Fruit fly (Drosophila melanogaster) whole organism, embryonic: Measurements from ENCODE around the gene CG15891.

Experiments used
- Ada2b ChIP-seq: fragments of 200-800 bp; sonication (Bioruptor generic); IDR thresholded peaks from 2 replicates; pipeline ENCODE4 v1.3.6; 2022; ENCODE audit warnings: missing biosample characterization, missing genetic modification characterization
- Aef1 ChIP-seq: fragments of 200-800 bp; sonication (Bioruptor generic); IDR thresholded peaks from 3 replicates; pipeline ENCODE4 v1.3.6; 2022; ENCODE audit warnings: missing biosample characterization, missing genetic modification characterization
- Awh ChIP-seq: fragments of 200-800 bp; sonication (Bioruptor generic); IDR thresholded peaks from 2 replicates; pipeline ENCODE4, ENCODE4 v1.3.6; 2022; ENCODE audit warnings: missing biosample characterization, missing genetic modification characterization
- B-H2 ChIP-seq: fragments of 200-800 bp; sonication (Bioruptor generic); optimal IDR thresholded peaks from 2 replicates; lab custom pipeline; 2018; ENCODE audit warnings: missing biosample characterization, mild to moderate bottlenecking, missing genetic modification characterization
- CG10267 ChIP-seq: fragments of 200-800 bp; sonication (Bioruptor generic); optimal IDR thresholded peaks from 2 replicates; lab custom pipeline; 2018; ENCODE audit warnings: missing biosample characterization, mild to moderate bottlenecking, missing genetic modification characterization, moderate library complexity
- CG11085 ChIP-seq: fragments of 200-800 bp; sonication (Bioruptor generic); IDR thresholded peaks from 2 replicates; pipeline ENCODE4 v1.3.6; 2022; ENCODE audit warnings: missing biosample characterization, missing genetic modification characterization
- CG11560 ChIP-seq: fragments of 200-800 bp; sonication (Bioruptor generic); IDR thresholded peaks from 3 replicates; pipeline ENCODE4 v1.3.6; 2022; ENCODE audit warnings: missing biosample characterization, missing genetic modification characterization
- CG11695 ChIP-seq: fragments of 200-800 bp; sonication (Bioruptor generic); IDR thresholded peaks from 3 replicates; pipeline ENCODE4 v1.3.6; 2022; ENCODE audit warnings: missing biosample characterization, missing genetic modification characterization
- CG12104 ChIP-seq: fragments of 200-800 bp; sonication (Bioruptor generic); optimal IDR thresholded peaks from 3 replicates; lab custom pipeline; 2016; ENCODE audit warnings: missing biosample characterization, missing genetic modification characterization
- CG13624 ChIP-seq: fragments of 200-800 bp; sonication (Bioruptor generic); optimal IDR thresholded peaks from 2 replicates; lab custom pipeline; 2016; ENCODE audit warnings: missing biosample characterization, missing genetic modification characterization
- CG1792 ChIP-seq: fragments of 200-800 bp; sonication (Bioruptor generic); optimal IDR thresholded peaks from 2 replicates; lab custom pipeline; 2016; ENCODE audit warnings: missing biosample characterization, missing genetic modification characterization
- CG2129 ChIP-seq: fragments of 200-800 bp; sonication (Bioruptor generic); IDR thresholded peaks from 2 replicates; pipeline ENCODE4 v1.3.6; 2022; ENCODE audit warnings: missing biosample characterization, missing genetic modification characterization; ENCODE audit not compliant: partially characterized antibody
- CG33557 ChIP-seq: fragments of 200-800 bp; sonication (Bioruptor generic); optimal IDR thresholded peaks from 2 replicates; lab custom pipeline; 2019; ENCODE audit warnings: missing biosample characterization, mild to moderate bottlenecking, missing genetic modification characterization, moderate library complexity
- CG3407 ChIP-seq: fragments of 200-800 bp; sonication (Bioruptor generic); optimal IDR thresholded peaks from 2 replicates; lab custom pipeline; 2018; ENCODE audit warnings: missing biosample characterization, mild to moderate bottlenecking, missing genetic modification characterization
- CG34224 ChIP-seq: fragments of 200-800 bp; sonication (Bioruptor generic); IDR thresholded peaks from 3 replicates; pipeline ENCODE4 v1.3.6; 2022; ENCODE audit warnings: missing biosample characterization, missing genetic modification characterization; ENCODE audit not compliant: partially characterized antibody
- CG3995 ChIP-seq: fragments of 200-800 bp; sonication (Bioruptor generic); optimal IDR thresholded peaks from 3 replicates; lab custom pipeline; 2016; ENCODE audit warnings: missing biosample characterization, missing genetic modification characterization
- CG42726 ChIP-seq: fragments of 200-800 bp; sonication (Bioruptor generic); IDR thresholded peaks from 2 replicates; pipeline ENCODE4 v1.3.6; 2022; ENCODE audit warnings: missing biosample characterization, missing genetic modification characterization; ENCODE audit not compliant: partially characterized antibody
- CG4282 ChIP-seq: fragments of 200-800 bp; sonication (Bioruptor generic); optimal IDR thresholded peaks from 2 replicates; lab custom pipeline; 2016; ENCODE audit warnings: missing biosample characterization, missing genetic modification characterization
- CG4360 ChIP-seq: fragments of 200-800 bp; sonication (Bioruptor generic); IDR thresholded peaks from 2 replicates; pipeline ENCODE4 v1.3.6; 2022; ENCODE audit warnings: missing biosample characterization, missing genetic modification characterization
- CG8290 ChIP-seq, 3 experiments: fragments of 200-800 bp; sonication (Bioruptor generic); optimal IDR thresholded peaks; 2 replicates each; lab custom pipeline; 2016 to 2019; ENCODE audit warnings: missing biosample characterization in 3 of 3, missing genetic modification characterization in 3 of 3, mild to moderate bottlenecking in 2 of 3, moderate library complexity in 1 of 3
- D19A ChIP-seq: fragments of 200-800 bp; optimal IDR thresholded peaks from 3 replicates; lab custom pipeline; 2019; ENCODE audit warnings: missing biosample characterization, mild to moderate bottlenecking, missing genetic modification characterization, moderate library complexity
- Dfd ChIP-seq, 2 experiments: fragments of >200 bp; optimal IDR thresholded peaks; 2 replicates each; lab custom pipeline; 2017; ENCODE audit warnings: missing biosample characterization in 2 of 2, missing genetic modification characterization in 2 of 2
- Dip2 ChIP-seq: fragments of 200-800 bp; sonication (Bioruptor generic); IDR thresholded peaks from 2 replicates; pipeline ENCODE4 v1.3.6; 2022; ENCODE audit warnings: missing biosample characterization, missing genetic modification characterization
- Doc2 ChIP-seq: fragments of 200-800 bp; sonication (Bioruptor generic); IDR thresholded peaks from 2 replicates; pipeline ENCODE4 v1.3.6; 2022; ENCODE audit warnings: missing biosample characterization, missing genetic modification characterization
- Fer2 ChIP-seq: fragments of 200-800 bp; sonication (Bioruptor generic); optimal IDR thresholded peaks from 2 replicates; lab custom pipeline; 2018; ENCODE audit warnings: missing biosample characterization, mild to moderate bottlenecking, missing genetic modification characterization, moderate library complexity
- GATAe ChIP-seq: fragments of 200-800 bp; sonication (Bioruptor generic); conservative IDR thresholded peaks from 2 replicates; pipeline ENCODE4 v1.3.6; 2022; ENCODE audit warnings: missing biosample characterization, missing genetic modification characterization
- Nf-YC ChIP-seq: fragments of 200-800 bp; optimal IDR thresholded peaks from 3 replicates; lab custom pipeline; 2019; ENCODE audit warnings: missing biosample characterization, mild to moderate bottlenecking, missing genetic modification characterization, moderate library complexity
- Opbp ChIP-seq: fragments of 200-800 bp; sonication (Bioruptor generic); IDR thresholded peaks from 3 replicates; pipeline ENCODE4 v1.3.6; 2022; ENCODE audit warnings: missing biosample characterization, missing genetic modification characterization; ENCODE audit not compliant: partially characterized antibody
- Ssrp ChIP-seq: fragments of 200-800 bp; sonication (Bioruptor generic); optimal IDR thresholded peaks from 2 replicates; lab custom pipeline; 2018; ENCODE audit warnings: missing biosample characterization, mild to moderate bottlenecking, missing genetic modification characterization, moderate library complexity
- ase ChIP-seq: fragments of 200-800 bp; sonication (Bioruptor generic); IDR thresholded peaks from 3 replicates; pipeline ENCODE4 v1.3.6; 2022; ENCODE audit warnings: missing biosample characterization, missing genetic modification characterization
- ash1 ChIP-seq: fragments of 200-800 bp; sonication (Bioruptor generic); optimal IDR thresholded peaks from 2 replicates; lab custom pipeline; 2018; ENCODE audit warnings: missing biosample characterization, mild to moderate bottlenecking, missing genetic modification characterization
- bowl ChIP-seq: fragments of 200-800 bp; sonication (Bioruptor generic); IDR thresholded peaks from 2 replicates; pipeline ENCODE4 v1.3.6; 2022; ENCODE audit warnings: missing biosample characterization, missing genetic modification characterization
- br ChIP-seq: fragments of >200 bp; optimal IDR thresholded peaks from 2 replicates; lab custom pipeline; 2017
- btn ChIP-seq: fragments of 200-800 bp; sonication (Bioruptor generic); optimal IDR thresholded peaks from 2 replicates; lab custom pipeline; 2016; ENCODE audit warnings: missing biosample characterization, missing genetic modification characterization
- cas ChIP-seq: fragments of 200-800 bp; sonication (Bioruptor generic); IDR thresholded peaks from 2 replicates; pipeline ENCODE4 v1.3.6; 2022; ENCODE audit warnings: missing biosample characterization, missing genetic modification characterization
- chm ChIP-seq: fragments of 200-800 bp; sonication (Bioruptor generic); IDR thresholded peaks from 2 replicates; pipeline ENCODE4 v1.3.6; 2022; ENCODE audit warnings: missing biosample characterization, missing genetic modification characterization
- fd102C ChIP-seq: fragments of 200-800 bp; sonication (Bioruptor generic); optimal IDR thresholded peaks from 2 replicates; lab custom pipeline; 2018; ENCODE audit warnings: missing biosample characterization, mild to moderate bottlenecking, missing genetic modification characterization, moderate library complexity
- ftz-f1 ChIP-seq: fragments of 200-800 bp; sonication (Bioruptor generic); optimal IDR thresholded peaks from 2 replicates; lab custom pipeline; 2016; ENCODE audit warnings: missing biosample characterization, missing genetic modification characterization
- gem ChIP-seq: fragments of 200-800 bp; sonication (Bioruptor generic); optimal IDR thresholded peaks from 2 replicates; lab custom pipeline; 2019; ENCODE audit warnings: missing biosample characterization, mild to moderate bottlenecking, missing genetic modification characterization, moderate library complexity
- lilli ChIP-seq: fragments of 200-800 bp; sonication (Bioruptor generic); optimal IDR thresholded peaks from 3 replicates; lab custom pipeline; 2016; ENCODE audit warnings: missing biosample characterization, missing genetic modification characterization
- peb ChIP-seq: fragments of 200-800 bp; sonication (Bioruptor generic); IDR thresholded peaks from 2 replicates; pipeline ENCODE4 v1.3.6; 2022; ENCODE audit warnings: missing biosample characterization, missing genetic modification characterization
- psq ChIP-seq: fragments of 200-800 bp; sonication (Bioruptor generic); optimal IDR thresholded peaks from 2 replicates; lab custom pipeline; 2017; ENCODE audit warnings: missing biosample characterization, missing genetic modification characterization
- seq ChIP-seq: fragments of 200-800 bp; sonication (Bioruptor generic); IDR thresholded peaks from 2 replicates; pipeline ENCODE4 v1.3.6; 2022; ENCODE audit warnings: missing biosample characterization, missing genetic modification characterization
- slou ChIP-seq: fragments of 200-800 bp; sonication (Bioruptor generic); optimal IDR thresholded peaks from 3 replicates; lab custom pipeline; 2016; ENCODE audit warnings: missing biosample characterization, missing genetic modification characterization
- ssp ChIP-seq: fragments of 200-800 bp; sonication (Bioruptor generic); IDR thresholded peaks from 2 replicates; pipeline ENCODE4 v1.3.6; 2022; ENCODE audit warnings: missing biosample characterization, missing genetic modification characterization
- stc ChIP-seq: fragments of 200-800 bp; sonication (Bioruptor generic); IDR thresholded peaks from 2 replicates; pipeline ENCODE4 v1.3.6; 2022; ENCODE audit warnings: missing biosample characterization, missing genetic modification characterization
- tio ChIP-seq: fragments of 200-800 bp; sonication (Bioruptor generic); optimal IDR thresholded peaks from 2 replicates; lab custom pipeline; 2017; ENCODE audit warnings: missing biosample characterization, missing genetic modification characterization, inconsistent platforms
- tup ChIP-seq: fragments of 200-800 bp; sonication (Bioruptor generic); optimal IDR thresholded peaks from 2 replicates; lab custom pipeline; 2016; ENCODE audit warnings: missing biosample characterization, mild to moderate bottlenecking, missing genetic modification characterization, moderate library complexity
- unpg ChIP-seq: fragments of 200-800 bp; sonication (Bioruptor generic); optimal IDR thresholded peaks from 3 replicates; lab custom pipeline; 2018; ENCODE audit warnings: missing biosample characterization, mild to moderate bottlenecking, missing genetic modification characterization, moderate library complexity
- zfh2 ChIP-seq: fragments of 200-800 bp; sonication (Bioruptor generic); optimal IDR thresholded peaks from 2 replicates; lab custom pipeline; 2016; ENCODE audit warnings: missing biosample characterization, missing genetic modification characterization

The CG15891 gene

dm6 chrX:6316858-6317474 lies 21.8 kb upstream of the CG15891 start (continued):
- TF ChIP-seq CG42726 (GFP tag; lab: Robert Waterston, UW) = no peak
- TF ChIP-seq Dip2 (GFP tag; lab: Robert Waterston, UW) = no peak
- TF ChIP-seq ssp (GFP tag; lab: Robert Waterston, UW) = peak; percentile 41; the same call in 1 of the 2 replicates
- TF ChIP-seq Ada2b (GFP tag; lab: Robert Waterston, UW) = peak; percentile 75
- TF ChIP-seq fd102C (GFP tag; lab: Kevin White, UChicago) = no peak
- no peak for TF ChIP-seq Ssrp (tag; lab: Kevin White, UChicago)
- 0 out of 3 replicates have a peak, but pooled peaks have one; percentile 31 for TF ChIP-seq CG11560 (tag; lab: Robert Waterston, UW)
- no peak for TF ChIP-seq cas (GFP tag; lab: Robert Waterston, UW)
- no peak for TF ChIP-seq Opbp
- TF ChIP-seq Nf-YC (tag; lab: Kevin White, UChicago) = peak; percentile 39
- peak; percentile 1 for TF ChIP-seq slou (GFP tag; lab: Kevin White, UChicago)
- peak; percentile 19 for TF ChIP-seq CG10267 (tag; lab: Kevin White, UChicago)
- no peak for TF ChIP-seq CG8290 (GFP tag; optimal IDR thresholded peaks at IDR 0.05; lab: Kevin White, UChicago)
- TF ChIP-seq CG8290 (tag; optimal IDR thresholded peaks at IDR 0.05; lab: Kevin White, UChicago) = peak in 1 of 2 experiments; percentile 83
- no peak for TF ChIP-seq CG33557 (GFP tag; lab: Kevin White, UChicago)
- TF ChIP-seq peb (GFP tag; lab: Robert Waterston, UW) = no peak
- peak; percentile 53; the same call in 1 of the 2 replicates for TF ChIP-seq bowl (GFP tag; lab: Robert Waterston, UW)
- peak; percentile 7 for TF ChIP-seq CG3995 (GFP tag; lab: Kevin White, UChicago)
- TF ChIP-seq CG12104 (GFP tag; lab: Kevin White, UChicago) = peak; percentile 24
- no peak for TF ChIP-seq btn (GFP tag; lab: Kevin White, UChicago)
- no peak for TF ChIP-seq unpg (GFP tag; lab: Kevin White, UChicago)
- TF ChIP-seq GATAe (GFP tag; lab: Robert Waterston, UW) = no peak; the same call in 1 of the 2 replicates
- TF ChIP-seq B-H2 = peak; percentile 33
- no peak for TF ChIP-seq tio (GFP tag; lab: Kevin White, UChicago)
- peak; percentile 62 for TF ChIP-seq Aef1 (GFP tag; lab: Robert Waterston, UW)
- no peak for TF ChIP-seq CG2129 (GFP tag; lab: Robert Waterston, UW)
- no peak for TF ChIP-seq ash1 (GFP tag; lab: Kevin White, UChicago)
- TF ChIP-seq tup (GFP tag; lab: Kevin White, UChicago) = no peak
- peak; percentile 66 for TF ChIP-seq gem
- TF ChIP-seq CG11695 (GFP tag; lab: Robert Waterston, UW) = peak; percentile 79
- no peak for TF ChIP-seq psq (GFP tag; lab: Kevin White, UChicago)
- TF ChIP-seq CG13624 (GFP tag; lab: Kevin White, UChicago) = peak; percentile 34
- no peak for TF ChIP-seq CG1792
- TF ChIP-seq stc = peak; percentile 68
- no peak for TF ChIP-seq CG4282 (GFP tag; lab: Kevin White, UChicago)
- TF ChIP-seq ase (GFP tag; lab: Robert Waterston, UW) = peak; percentile 56; the same call in 2 of the 3 replicates
- TF ChIP-seq CG34224 (GFP tag; lab: Robert Waterston, UW) = no peak
- peak; percentile 57 for TF ChIP-seq lilli (GFP tag; lab: Kevin White, UChicago)
- TF ChIP-seq ftz-f1 (GFP tag; lab: Kevin White, UChicago) = no peak
- peak; percentile 69 for TF ChIP-seq seq (GFP tag; lab: Robert Waterston, UW)
- TF ChIP-seq chm (GFP tag; lab: Robert Waterston, UW) = peak; percentile 66; the same call in 1 of the 2 replicates
- peak; percentile 20 for TF ChIP-seq D19A (tag; lab: Kevin White, UChicago)
- TF ChIP-seq Fer2 (tag; lab: Kevin White, UChicago) = peak; percentile 33
- no peak for TF ChIP-seq Doc2 (GFP tag; lab: Robert Waterston, UW)
- TF ChIP-seq Dfd (GFP tag; optimal IDR thresholded peaks at IDR 0.05; lab: Kevin White, UChicago) = no peak
- no peak for TF ChIP-seq CG3407 (GFP tag; lab: Kevin White, UChicago)
- no peak for TF ChIP-seq br (lab: Kevin White, UChicago)
- peak; percentile 50; the same call in 1 of the 2 replicates for TF ChIP-seq CG11085 (GFP tag; lab: Robert Waterston, UW)
- no peak for TF ChIP-seq CG4360 (GFP tag; lab: Robert Waterston, UW)
- TF ChIP-seq zfh2 (GFP tag; lab: Kevin White, UChicago) = peak; percentile 26
- TF ChIP-seq Awh = peak; percentile 50; the same call in 1 of the 2 replicates
